Fruit fly (Drosophila melanogaster) whole organism, embryonic: Measurements from ENCODE around the gene CG11828.
A peak's percentile ranks its signal among the peaks of the same experiment; 100 is the strongest.

ENCODE experiments used
- ATbp ChIP-seq: fragments of 200-800 bp; sonication (Bioruptor generic); optimal IDR thresholded peaks from 2 replicates; lab custom pipeline; 2017; ENCODE audit warnings: missing biosample characterization, mild to moderate bottlenecking, missing genetic modification characterization, missing genetic modification reagents
- B-H2 ChIP-seq: fragments of 200-800 bp; sonication (Bioruptor generic); optimal IDR thresholded peaks from 2 replicates; lab custom pipeline; 2018; ENCODE audit warnings: missing biosample characterization, mild to moderate bottlenecking, missing genetic modification characterization
- CG12071 ChIP-seq: fragments of 200-800 bp; sonication (Bioruptor generic); optimal IDR thresholded peaks from 3 replicates; lab custom pipeline; 2018; ENCODE audit warnings: missing biosample characterization, mild to moderate bottlenecking, missing genetic modification characterization
- CG16779 ChIP-seq: fragments of 200-800 bp; sonication (Bioruptor generic); IDR thresholded peaks from 2 replicates; pipeline ENCODE4 v1.3.6; 2022; ENCODE audit warnings: missing biosample characterization, missing genetic modification characterization
- CG17359 ChIP-seq: fragments of 200-800 bp; sonication (Bioruptor generic); optimal IDR thresholded peaks from 3 replicates; lab custom pipeline; 2018; ENCODE audit warnings: missing biosample characterization, mild to moderate bottlenecking, missing genetic modification characterization, moderate library complexity
- CG1792 ChIP-seq: fragments of 200-800 bp; sonication (Bioruptor generic); optimal IDR thresholded peaks from 2 replicates; lab custom pipeline; 2016; ENCODE audit warnings: missing biosample characterization, missing genetic modification characterization
- CG18619 ChIP-seq: fragments of 200-800 bp; sonication (Bioruptor generic); optimal IDR thresholded peaks from 3 replicates; lab custom pipeline; 2017; ENCODE audit warnings: missing biosample characterization, mild to moderate bottlenecking, missing genetic modification characterization
- CG2889 ChIP-seq: fragments of 200-800 bp; sonication (Bioruptor generic); IDR thresholded peaks from 3 replicates; pipeline ENCODE4 v1.3.6; 2022; ENCODE audit warnings: missing biosample characterization, missing genetic modification characterization
- CG31388 ChIP-seq: fragments of 200-800 bp; sonication (Bioruptor generic); optimal IDR thresholded peaks from 2 replicates; lab custom pipeline; 2016; ENCODE audit warnings: missing biosample characterization, missing genetic modification characterization
- CG32532 ChIP-seq: fragments of 200-800 bp; sonication (Bioruptor generic); IDR thresholded peaks from 2 replicates; pipeline ENCODE4 v1.3.6; 2022; ENCODE audit warnings: missing biosample characterization, missing genetic modification characterization
- CG3726 ChIP-seq: fragments of 200-800 bp; sonication (Bioruptor generic); IDR thresholded peaks from 3 replicates; pipeline ENCODE4, ENCODE4 v1.3.6; 2022; ENCODE audit warnings: missing biosample characterization, missing genetic modification characterization
- CG3838 ChIP-seq: fragments of 200-800 bp; sonication (Bioruptor generic); optimal IDR thresholded peaks from 3 replicates; lab custom pipeline; 2016; ENCODE audit warnings: missing biosample characterization, missing genetic modification characterization
- CG3847 ChIP-seq: fragments of 200-800 bp; sonication (Bioruptor generic); IDR thresholded peaks from 2 replicates; pipeline ENCODE4 v1.3.6; 2022; ENCODE audit warnings: missing biosample characterization, missing genetic modification characterization
- CG3995 ChIP-seq: fragments of 200-800 bp; sonication (Bioruptor generic); optimal IDR thresholded peaks from 3 replicates; lab custom pipeline; 2016; ENCODE audit warnings: missing biosample characterization, missing genetic modification characterization
- CG42726 ChIP-seq: fragments of 200-800 bp; sonication (Bioruptor generic); IDR thresholded peaks from 2 replicates; pipeline ENCODE4 v1.3.6; 2022; ENCODE audit warnings: missing biosample characterization, missing genetic modification characterization; ENCODE audit not compliant: partially characterized antibody
- CG4404 ChIP-seq: fragments of 200-800 bp; sonication (Bioruptor generic); IDR thresholded peaks from 2 replicates; pipeline ENCODE4 v1.3.6; 2022; ENCODE audit warnings: missing biosample characterization, missing genetic modification characterization
- CG6175 ChIP-seq: fragments of 200-800 bp; sonication (Bioruptor generic); IDR thresholded peaks from 3 replicates; pipeline ENCODE4 v1.3.6; 2022; ENCODE audit warnings: missing biosample characterization, missing genetic modification characterization
- CG6791 ChIP-seq: fragments of 200-800 bp; sonication (Bioruptor generic); IDR thresholded peaks from 3 replicates; pipeline ENCODE4 v1.3.6; 2022; ENCODE audit warnings: missing biosample characterization, missing genetic modification characterization; ENCODE audit not compliant: partially characterized antibody
- CG6854 ChIP-seq: fragments of 200-800 bp; sonication (Bioruptor generic); optimal IDR thresholded peaks from 3 replicates; lab custom pipeline; 2017; ENCODE audit warnings: missing biosample characterization, mild to moderate bottlenecking, missing genetic modification characterization
- CG8359 ChIP-seq: fragments of 200-800 bp; sonication (Bioruptor generic); optimal IDR thresholded peaks from 2 replicates; lab custom pipeline; 2017; ENCODE audit warnings: missing biosample characterization, mild to moderate bottlenecking, missing genetic modification characterization, borderline replicate concordance
- CG9817 ChIP-seq: fragments of 200-800 bp; sonication (Bioruptor generic); optimal IDR thresholded peaks from 2 replicates; lab custom pipeline; 2018; ENCODE audit warnings: missing biosample characterization, mild to moderate bottlenecking, missing genetic modification characterization, moderate library complexity
- D19A ChIP-seq: fragments of 200-800 bp; optimal IDR thresholded peaks from 3 replicates; lab custom pipeline; 2019; ENCODE audit warnings: missing biosample characterization, mild to moderate bottlenecking, missing genetic modification characterization, moderate library complexity
- D19B ChIP-seq: fragments of 200-800 bp; sonication (Bioruptor generic); optimal IDR thresholded peaks from 2 replicates; lab custom pipeline; 2017; ENCODE audit warnings: missing biosample characterization, mild to moderate bottlenecking, missing genetic modification characterization
- Doc3 ChIP-seq: fragments of 200-800 bp; sonication (Bioruptor generic); IDR thresholded peaks from 3 replicates; pipeline ENCODE4 v1.3.6; 2022; ENCODE audit warnings: missing biosample characterization, missing genetic modification characterization; ENCODE audit not compliant: partially characterized antibody
- ERR ChIP-seq: fragments of 200-800 bp; sonication (Bioruptor generic); optimal IDR thresholded peaks from 2 replicates; lab custom pipeline; 2016; ENCODE audit warnings: missing biosample characterization, missing genetic modification characterization
- Ets65A ChIP-seq: fragments of 200-800 bp; sonication (Bioruptor generic); peaks from one replicate; lab custom pipeline; 2016; ENCODE audit warnings: missing biosample characterization, missing genetic modification characterization
- HLH3B ChIP-seq: fragments of 200-800 bp; sonication (Bioruptor generic); IDR thresholded peaks from 2 replicates; pipeline ENCODE4 v1.3.6; 2022; ENCODE audit warnings: missing biosample characterization, missing genetic modification characterization
- Hr78 ChIP-seq, 2 experiments: fragments of 200-800 bp in 1 of 2; fragments of >200 bp in 1 of 2; sonication (Bioruptor generic) in 1 of 2; optimal IDR thresholded peaks; 2 replicates each; lab custom pipeline; 2017 to 2019; ENCODE audit warnings: missing biosample characterization in 2 of 2, missing genetic modification characterization in 2 of 2, mild to moderate bottlenecking in 1 of 2, moderate library complexity in 1 of 2
- Lhr ChIP-seq: fragments of 200-800 bp; sonication (Bioruptor generic); optimal IDR thresholded peaks from 3 replicates; lab custom pipeline; 2017; ENCODE audit warnings: mild to moderate bottlenecking, missing biosample characterization, missing genetic modification reagents, missing genetic modification characterization
- Myb ChIP-seq: fragments of 200-800 bp; sonication (Bioruptor generic); optimal IDR thresholded peaks from 2 replicates; lab custom pipeline; 2016; ENCODE audit warnings: missing biosample characterization, missing genetic modification characterization
- Poxn ChIP-seq: fragments of 200-800 bp; sonication (Bioruptor generic); IDR thresholded peaks from 2 replicates; pipeline ENCODE4 v1.3.6; 2022; ENCODE audit warnings: missing biosample characterization, missing genetic modification characterization
- Xrp1 ChIP-seq: fragments of 200-800 bp; sonication (Bioruptor generic); IDR thresholded peaks from 2 replicates; pipeline ENCODE4 v1.3.6; 2022; ENCODE audit warnings: missing biosample characterization, missing genetic modification characterization
- chinmo ChIP-seq: fragments of 200-800 bp; sonication (Bioruptor generic); IDR thresholded peaks from 4 replicates; pipeline ENCODE4 v1.3.6; 2022; ENCODE audit warnings: missing biosample characterization, missing genetic modification characterization; ENCODE audit not compliant: partially characterized antibody
- chn ChIP-seq: fragments of 200-800 bp; sonication (Bioruptor generic); optimal IDR thresholded peaks from 2 replicates; lab custom pipeline; 2016; ENCODE audit warnings: missing biosample characterization, missing genetic modification characterization
- dan ChIP-seq: fragments of 200-800 bp; sonication (Bioruptor generic); IDR thresholded peaks from 2 replicates; pipeline ENCODE4 v1.3.6; 2022; ENCODE audit warnings: missing biosample characterization, missing genetic modification characterization
- grau ChIP-seq: fragments of 200-800 bp; optimal IDR thresholded peaks from 3 replicates; lab custom pipeline; 2019; ENCODE audit warnings: missing biosample characterization, mild to moderate bottlenecking, missing genetic modification characterization, moderate library complexity
- gsb ChIP-seq: fragments of 200-800 bp; sonication (Bioruptor generic); IDR thresholded peaks from 2 replicates; pipeline ENCODE4 v1.3.6; 2022; ENCODE audit warnings: missing biosample characterization, missing genetic modification characterization
- insv ChIP-seq, 2 experiments: fragments of 200-800 bp; sonication (Bioruptor generic); optimal IDR thresholded peaks; 3 replicates each; lab custom pipeline; 2016 to 2018; ENCODE audit warnings: missing biosample characterization in 2 of 2, missing genetic modification characterization in 2 of 2
- klu ChIP-seq: fragments of 200-800 bp; sonication (Bioruptor generic); IDR thresholded peaks from 2 replicates; pipeline ENCODE4 v1.3.6; 2022; ENCODE audit warnings: missing biosample characterization, missing genetic modification characterization
- kni ChIP-seq: fragments of 200-800 bp; sonication (Bioruptor generic); optimal IDR thresholded peaks from 3 replicates; lab custom pipeline; 2017; ENCODE audit warnings: mild to moderate bottlenecking, missing biosample characterization, missing genetic modification reagents, missing genetic modification characterization
- lilli ChIP-seq: fragments of 200-800 bp; sonication (Bioruptor generic); optimal IDR thresholded peaks from 3 replicates; lab custom pipeline; 2016; ENCODE audit warnings: missing biosample characterization, missing genetic modification characterization
- lmd ChIP-seq: fragments of 200-800 bp; sonication (Bioruptor generic); IDR thresholded peaks from 2 replicates; pipeline ENCODE4 v1.3.6; 2022; ENCODE audit warnings: missing biosample characterization, missing genetic modification characterization
- mam ChIP-seq: fragments of 200-800 bp; sonication (Bioruptor generic); optimal IDR thresholded peaks from 3 replicates; lab custom pipeline; 2016; ENCODE audit warnings: missing biosample characterization, missing genetic modification characterization
- peb ChIP-seq: fragments of 200-800 bp; sonication (Bioruptor generic); IDR thresholded peaks from 2 replicates; pipeline ENCODE4 v1.3.6; 2022; ENCODE audit warnings: missing biosample characterization, missing genetic modification characterization
- rib ChIP-seq: fragments of 200-800 bp; sonication (Bioruptor generic); IDR thresholded peaks from 2 replicates; pipeline ENCODE4 v1.3.6; 2022; ENCODE audit warnings: missing biosample characterization, missing genetic modification characterization
- shn ChIP-seq: fragments of 200-800 bp; sonication (Bioruptor generic); optimal IDR thresholded peaks from 3 replicates; lab custom pipeline; 2016; ENCODE audit warnings: missing biosample characterization, missing genetic modification characterization
- slbo ChIP-seq: fragments of 200-800 bp; sonication (Bioruptor generic); IDR thresholded peaks from 2 replicates; pipeline ENCODE4 v1.3.6; 2022; ENCODE audit warnings: missing biosample characterization, missing genetic modification characterization
- tio ChIP-seq: fragments of 200-800 bp; sonication (Bioruptor generic); optimal IDR thresholded peaks from 2 replicates; lab custom pipeline; 2017; ENCODE audit warnings: missing biosample characterization, missing genetic modification characterization, inconsistent platforms
- tll ChIP-seq, 2 experiments: fragments of 200-800 bp in 1 of 2; fragments of >200 bp in 1 of 2; sonication (Bioruptor generic) in 1 of 2; optimal IDR thresholded peaks; 2 replicates each; lab custom pipeline; 2017 to 2019; ENCODE audit warnings: missing biosample characterization in 2 of 2, missing genetic modification characterization in 2 of 2, mild to moderate bottlenecking in 1 of 2, moderate library complexity in 1 of 2
- tx ChIP-seq: fragments of 200-800 bp; sonication (Bioruptor generic); optimal IDR thresholded peaks from 2 replicates; lab custom pipeline; 2016; ENCODE audit warnings: missing biosample characterization, missing genetic modification characterization
- vnd ChIP-seq: fragments of 200-800 bp; sonication (Bioruptor generic); IDR thresholded peaks from 3 replicates; pipeline ENCODE4 v1.3.6; 2022; ENCODE audit warnings: missing biosample characterization, missing genetic modification characterization; ENCODE audit not compliant: partially characterized antibody
- yki ChIP-seq: fragments of >200 bp; optimal IDR thresholded peaks from 3 replicates; lab custom pipeline; 2018

The CG11828 gene

DNA sequence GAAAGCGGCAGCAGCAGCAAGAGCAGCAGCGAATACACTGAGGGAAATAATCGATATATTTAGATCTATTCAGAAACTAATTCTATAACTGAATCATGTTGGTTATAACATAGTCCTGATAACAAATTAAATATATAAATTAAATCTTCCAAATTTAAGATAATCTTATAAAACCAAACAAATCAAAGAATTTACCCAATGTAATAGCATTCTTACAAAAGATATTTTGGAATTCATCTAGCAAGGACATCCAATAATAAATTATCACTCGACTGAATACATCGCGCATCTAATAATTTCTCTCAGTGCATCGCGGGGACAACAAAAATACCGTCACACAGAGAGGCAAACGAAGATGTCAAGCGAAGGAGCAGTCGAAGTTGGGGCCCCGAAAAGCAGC is 36.3 kb downstream of the CG11828 start (continued):
- TF ChIP-seq tio (GFP tag; lab: Kevin White, UChicago) (peak; percentile 47), CG3995 (no peak), Lhr (GFP tag; lab: Kevin White, UChicago) (no peak), dan (no peak), ATbp (GFP tag; lab: Kevin White, UChicago) (no peak), Ets65A (peak; percentile 24), lilli (GFP tag; lab: Kevin White, UChicago) (peak; percentile 4), chn (GFP tag; lab: Kevin White, UChicago) (no peak), Hr78 (GFP tag; optimal IDR thresholded peaks at IDR 0.05; lab: Kevin White, UChicago) (no peak), CG2889 (GFP tag; lab: Robert Waterston, UW) (no peak), CG31388 (no peak), grau (tag; lab: Kevin White, UChicago) (peak; percentile 62), CG8359 (GFP tag; lab: Kevin White, UChicago) (no peak), CG16779 (no peak), CG9817 (tag; lab: Kevin White, UChicago) (peak; percentile 35), insv (GFP tag; optimal IDR thresholded peaks at IDR 0.05; lab: Kevin White, UChicago) (no peak), Doc3 (GFP tag; lab: Robert Waterston, UW) (no peak), CG6791 (GFP tag; lab: Robert Waterston, UW) (no peak), tx (no peak), klu (no peak), vnd (GFP tag; lab: Robert Waterston, UW) (no peak), rib (GFP tag; lab: Robert Waterston, UW) (no peak), CG6175 (GFP tag; lab: Robert Waterston, UW) (no peak), kni (no peak), peb (GFP tag; lab: Robert Waterston, UW) (no peak), Poxn (GFP tag; lab: Robert Waterston, UW) (no peak), ERR (GFP tag; lab: Kevin White, UChicago) (no peak), CG3726 (GFP tag; lab: Robert Waterston, UW) (no peak), shn (no peak), CG6854 (GFP tag; lab: Kevin White, UChicago) (peak; percentile 61), HLH3B (no peak), D19A (tag; lab: Kevin White, UChicago) (no peak), CG3838 (GFP tag; lab: Kevin White, UChicago) (no peak), CG3847 (GFP tag; lab: Robert Waterston, UW) (0 out of 2 replicates have a peak, but pooled peaks have one; percentile 28), CG32532 (no peak), slbo (peak; percentile 38; the same call in 1 of the 2 replicates), Xrp1 (GFP tag; lab: Robert Waterston, UW) (no peak), yki (lab: Kevin White, UChicago) (no peak), CG1792 (GFP tag; lab: Kevin White, UChicago) (no peak), CG18619 (GFP tag; lab: Kevin White, UChicago) (peak; percentile 29), D19B (GFP tag; lab: Kevin White, UChicago) (peak; percentile 14), CG42726 (GFP tag; lab: Robert Waterston, UW) (no peak), gsb (GFP tag; lab: Robert Waterston, UW) (no peak), CG12071 (no peak), CG4404 (GFP tag; lab: Robert Waterston, UW) (no peak), tll (GFP tag; optimal IDR thresholded peaks at IDR 0.05; lab: Kevin White, UChicago) (no peak), chinmo (GFP tag; lab: Robert Waterston, UW) (no peak), CG17359 (peak; percentile 31), B-H2 (GFP tag; lab: Kevin White, UChicago) (no peak), lmd (GFP tag; lab: Robert Waterston, UW) (no peak), mam (GFP tag; lab: Kevin White, UChicago) (peak; percentile 26), Myb (no peak)
